Worm (Caenorhabditis elegans) whole organism, late embryonic: ENCODE results near the gene tbx-37.

ENCODE experiments used
- C08G9.2 ChIP-seq: sonication (generic microtip); optimal IDR thresholded peaks from 2 replicates; lab custom pipeline; 2016; ENCODE audit warnings: mild to moderate bottlenecking, missing genetic modification characterization, moderate library complexity, missing compliant biosample characterization
- K02D7.2 ChIP-seq: sonication (generic microtip); optimal IDR thresholded peaks from 2 replicates; lab custom pipeline; 2017; ENCODE audit warnings: mild to moderate bottlenecking, missing genetic modification characterization, missing compliant biosample characterization
- T23F11.4 ChIP-seq: fragments of 200-800 bp; sonication (Bioruptor generic); optimal IDR thresholded peaks from 2 replicates; lab custom pipeline; 2018; ENCODE audit warnings: mild to moderate bottlenecking, missing genetic modification characterization, missing compliant biosample characterization
- ceh-14 ChIP-seq: sonication (generic microtip); optimal IDR thresholded peaks from 2 replicates; lab custom pipeline; 2016; ENCODE audit warnings: missing genotype, missing genetic modification characterization, missing compliant biosample characterization
- ceh-18 ChIP-seq: sonication (generic microtip); optimal IDR thresholded peaks from 2 replicates; lab custom pipeline; 2016; ENCODE audit warnings: missing genetic modification characterization, missing compliant biosample characterization
- ceh-19 ChIP-seq: fragments of 200-800 bp; sonication (Bioruptor generic); optimal IDR thresholded peaks from 2 replicates; lab custom pipeline; 2018; ENCODE audit warnings: mild to moderate bottlenecking, missing genetic modification characterization, missing compliant biosample characterization
- ceh-2 ChIP-seq: sonication (generic microtip); optimal IDR thresholded peaks from 2 replicates; lab custom pipeline; 2016; ENCODE audit warnings: missing genotype, missing genetic modification characterization, missing compliant biosample characterization
- ceh-22 ChIP-seq: sonication (generic microtip); optimal IDR thresholded peaks from 2 replicates; lab custom pipeline; 2017; ENCODE audit warnings: missing biosample characterization, missing genetic modification characterization
- ceh-24 ChIP-seq: sonication (generic microtip); optimal IDR thresholded peaks from 2 replicates; lab custom pipeline; 2016; ENCODE audit warnings: mild to moderate bottlenecking, missing genetic modification characterization, missing compliant biosample characterization
- ceh-30 ChIP-seq: fragments of 150-350 bp; optimal IDR thresholded peaks from 2 replicates; lab custom pipeline; 2014; ENCODE audit warnings: missing biosample characterization, missing genetic modification characterization
- ceh-31 ChIP-seq: sonication (generic microtip); optimal IDR thresholded peaks from 2 replicates; lab custom pipeline; 2016; ENCODE audit warnings: missing genetic modification characterization, missing compliant biosample characterization
- ceh-34 ChIP-seq: sonication (generic microtip); optimal IDR thresholded peaks from 2 replicates; lab custom pipeline; 2016; ENCODE audit warnings: mild to moderate bottlenecking, missing genetic modification characterization, missing compliant biosample characterization
- ceh-48 ChIP-seq: sonication (generic microtip); optimal IDR thresholded peaks from 2 replicates; lab custom pipeline; 2016; ENCODE audit warnings: missing genetic modification characterization, inconsistent platforms, missing compliant biosample characterization
- ceh-9 ChIP-seq: sonication (generic microtip); optimal IDR thresholded peaks from 2 replicates; lab custom pipeline; 2016; ENCODE audit warnings: mild to moderate bottlenecking, missing genetic modification characterization, inconsistent platforms, missing compliant biosample characterization
- che-1 ChIP-seq: sonication (generic microtip); optimal IDR thresholded peaks from 2 replicates; lab custom pipeline; 2016; ENCODE audit warnings: mild to moderate bottlenecking, missing genetic modification characterization, missing compliant biosample characterization
- dve-1 ChIP-seq: sonication (generic microtip); optimal IDR thresholded peaks from 2 replicates; lab custom pipeline; 2017; ENCODE audit warnings: antibody characterized with exemption, mild to moderate bottlenecking, missing genetic modification characterization, missing compliant biosample characterization
- elt-4 ChIP-seq: sonication (generic microtip); optimal IDR thresholded peaks from 2 replicates; lab custom pipeline; 2016; ENCODE audit warnings: missing genetic modification characterization, missing compliant biosample characterization
- eyg-1 ChIP-seq: sonication (generic microtip); optimal IDR thresholded peaks from 2 replicates; lab custom pipeline; 2016; ENCODE audit warnings: missing genotype, missing genetic modification characterization, missing compliant biosample characterization
- fkh-6 ChIP-seq: sonication (generic microtip); optimal IDR thresholded peaks from 2 replicates; lab custom pipeline; 2016; ENCODE audit warnings: missing genetic modification characterization, missing compliant biosample characterization
- hlh-30 ChIP-seq: sonication (generic microtip); optimal IDR thresholded peaks from 2 replicates; lab custom pipeline; 2017; ENCODE audit warnings: antibody characterized with exemption, missing genetic modification characterization, missing compliant biosample characterization; ENCODE audit not compliant: insufficient read depth
- hlh-8 ChIP-seq: sonication (generic microtip); optimal IDR thresholded peaks from 2 replicates; lab custom pipeline; 2016; ENCODE audit warnings: missing genotype, missing genetic modification characterization, missing compliant biosample characterization
- lin-11 ChIP-seq: fragments of 200-800 bp; sonication (Bioruptor generic); optimal IDR thresholded peaks from 2 replicates; lab custom pipeline; 2018; ENCODE audit warnings: mild to moderate bottlenecking, missing genetic modification characterization, missing compliant biosample characterization
- madf-2 ChIP-seq: sonication (generic microtip); optimal IDR thresholded peaks from 2 replicates; lab custom pipeline; 2017; ENCODE audit warnings: missing genetic modification characterization, missing compliant biosample characterization
- nfya-1 ChIP-seq: sonication (generic microtip); optimal IDR thresholded peaks from 2 replicates; lab custom pipeline; 2017; ENCODE audit warnings: missing genetic modification characterization, mild to moderate bottlenecking, missing compliant biosample characterization, antibody characterized with exemption, moderate library complexity
- nhr-11 ChIP-seq: fragments of 150-350 bp; optimal IDR thresholded peaks from 2 replicates; lab custom pipeline; 2014; ENCODE audit warnings: missing biosample characterization, missing genetic modification characterization
- pat-9 ChIP-seq: fragments of 200-800 bp; sonication (Bioruptor generic); optimal IDR thresholded peaks from 2 replicates; lab custom pipeline; 2018; ENCODE audit warnings: mild to moderate bottlenecking, missing genetic modification characterization, moderate library complexity, missing compliant biosample characterization
- pax-1 ChIP-seq: fragments of 150-350 bp; optimal IDR thresholded peaks from 2 replicates; lab custom pipeline; 2014; ENCODE audit warnings: missing biosample characterization, missing genetic modification characterization
- pha-2 ChIP-seq: sonication (generic microtip); optimal IDR thresholded peaks from 2 replicates; lab custom pipeline; 2017; ENCODE audit warnings: mild to moderate bottlenecking, missing genetic modification characterization, missing compliant biosample characterization
- pqm-1 ChIP-seq: sonication (generic microtip); optimal IDR thresholded peaks from 2 replicates; lab custom pipeline; 2016; ENCODE audit warnings: missing genetic modification characterization, missing compliant biosample characterization
- pros-1 ChIP-seq: fragments of 150-350 bp; optimal IDR thresholded peaks from 2 replicates; lab custom pipeline; 2014; ENCODE audit warnings: missing biosample characterization, missing genetic modification reagents, missing genetic modification characterization
- ref-2 ChIP-seq: sonication (generic microtip); optimal IDR thresholded peaks from 2 replicates; lab custom pipeline; 2016; ENCODE audit warnings: missing genetic modification characterization, missing compliant biosample characterization
- rnt-1 ChIP-seq: sonication (generic microtip); optimal IDR thresholded peaks from 2 replicates; lab custom pipeline; 2016; ENCODE audit warnings: missing genetic modification characterization, missing compliant biosample characterization
- sox-2 ChIP-seq: fragments of 200-800 bp; sonication (Bioruptor generic); IDR thresholded peaks from 2 replicates; pipeline ENCODE4 v1.3.6; 2022; ENCODE audit warnings: missing genetic modification reagents, missing genetic modification characterization, missing compliant biosample characterization
- sox-4 ChIP-seq: sonication (generic microtip); optimal IDR thresholded peaks from 2 replicates; lab custom pipeline; 2017; ENCODE audit warnings: mild to moderate bottlenecking, missing genetic modification characterization, inconsistent platforms, missing compliant biosample characterization
- syd-9 ChIP-seq: sonication (generic microtip); optimal IDR thresholded peaks from 2 replicates; lab custom pipeline; 2016; ENCODE audit warnings: mild to moderate bottlenecking, missing genetic modification characterization, moderate library complexity, missing compliant biosample characterization
- tbx-2 ChIP-seq: sonication (generic microtip); optimal IDR thresholded peaks from 2 replicates; lab custom pipeline; 2016; ENCODE audit warnings: missing genetic modification characterization, missing compliant biosample characterization
- tbx-7 ChIP-seq: sonication (generic microtip); optimal IDR thresholded peaks from 2 replicates; lab custom pipeline; 2016; ENCODE audit warnings: missing genotype, missing genetic modification characterization, missing compliant biosample characterization
- unc-3 ChIP-seq, 2 experiments: fragments of 200-800 bp in 1 of 2; sonication (Bioruptor generic) in 1 of 2; sonication (generic microtip) in 1 of 2; conservative IDR thresholded peaks in 1 of 2; optimal IDR thresholded peaks in 1 of 2; 2 replicates each; pipeline versions ENCODE4 v1.3.6 to Lab custom; 2016 to 2022; ENCODE audit warnings: missing compliant biosample characterization in 2 of 2, missing genetic modification characterization in 2 of 2, missing genetic modification reagents in 1 of 2
- unc-42 ChIP-seq: sonication (generic microtip); optimal IDR thresholded peaks from 2 replicates; lab custom pipeline; 2016; ENCODE audit warnings: missing genotype, missing genetic modification characterization, missing compliant biosample characterization
- unc-55 ChIP-seq: sonication (generic microtip); optimal IDR thresholded peaks from 2 replicates; lab custom pipeline; 2017; ENCODE audit warnings: missing biosample characterization, missing genetic modification reagents, missing genetic modification characterization
- unc-86 ChIP-seq: sonication (generic microtip); optimal IDR thresholded peaks from 2 replicates; lab custom pipeline; 2016; ENCODE audit warnings: missing genetic modification characterization, missing compliant biosample characterization
- ztf-16 ChIP-seq: sonication (generic microtip); optimal IDR thresholded peaks from 2 replicates; lab custom pipeline; 2017; ENCODE audit warnings: missing genetic modification characterization, missing compliant biosample characterization

The tbx-37 gene

DNA sequence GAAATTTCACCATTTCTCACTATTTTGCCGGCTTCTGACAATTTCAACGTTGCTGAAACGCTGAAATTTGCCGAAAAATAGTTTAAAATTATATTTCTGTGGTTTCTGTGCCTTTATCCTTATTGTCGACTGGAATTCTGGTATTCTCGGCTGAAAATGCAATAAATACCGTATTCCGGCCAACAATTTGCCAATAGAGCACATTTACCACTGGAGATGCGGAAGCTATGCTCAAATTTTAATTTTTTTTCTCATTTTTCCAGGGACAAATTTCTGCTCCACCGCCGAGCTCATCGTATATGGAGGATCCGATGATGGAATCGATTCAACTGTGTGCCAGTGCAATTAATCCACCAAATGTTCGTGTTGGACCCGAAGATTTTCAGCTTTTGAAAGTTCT, 19.7 kb upstream of the tbx-37 start:
- TF ChIP-seq pros-1 (no peak), dve-1 (tag; lab: Kevin White, UChicago) (no peak), hlh-30 (tag; lab: Kevin White, UChicago) (no peak)

DNA sequence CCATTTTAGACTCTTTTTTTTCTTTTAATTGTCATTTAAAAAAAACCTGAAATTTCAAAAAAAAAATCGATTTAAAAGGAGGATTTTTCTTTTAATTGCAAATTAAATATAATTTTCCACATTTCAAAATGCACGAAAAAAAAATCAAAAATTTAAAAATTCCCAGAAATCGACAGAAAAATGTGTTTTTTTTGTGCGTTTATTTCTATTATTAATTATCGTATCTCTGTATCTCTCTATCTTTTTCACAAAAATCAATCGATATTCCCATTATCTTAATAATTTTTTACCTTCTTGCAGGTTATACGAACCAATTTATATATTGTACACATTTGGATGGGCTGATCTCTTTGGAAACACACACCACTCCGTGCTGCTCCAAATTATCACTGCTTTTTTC, 17.9 kb upstream of the tbx-37 start, which contains the start of gene rsks-1:
Gene rsks-1 (plus strand): TSS at position 301 of the 400 bp plus-strand sequence.
- TF ChIP-seq ceh-48, result no peak
- TF ChIP-seq, all 69 proteins: peak for 0

DNA sequence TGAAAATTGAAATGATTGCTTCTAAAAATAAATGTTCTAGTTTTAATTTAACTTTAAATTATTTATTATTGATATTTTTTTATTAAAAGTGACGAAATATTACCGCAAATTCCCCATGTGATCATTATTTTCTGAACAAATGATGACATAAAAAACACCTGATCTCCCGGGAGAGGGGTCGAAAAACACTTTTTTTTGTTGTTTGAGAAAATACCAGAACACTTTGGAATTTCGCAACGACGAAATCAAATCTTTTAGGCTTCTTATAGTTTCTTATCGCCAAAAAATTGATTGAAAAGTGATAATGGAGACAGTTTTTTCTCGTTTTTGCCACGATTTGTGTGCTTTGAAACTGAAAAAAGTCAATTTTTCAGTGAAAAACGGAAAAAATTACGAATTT, 17.4 kb upstream of the tbx-37 start:
- TF ChIP-seq elt-4 (no peak), pat-9 (no peak), pros-1 (no peak), ceh-30 (tag; lab: Kevin White, UChicago) (no peak), ref-2 (no peak), ceh-19 (GFP tag; lab: Kevin White, UChicago) (no peak), che-1 (tag; lab: Kevin White, UChicago) (no peak), ceh-22 (no peak), ztf-16 (no peak), ceh-9 (no peak), ceh-48 (no peak), lin-11 (tag; lab: Kevin White, UChicago) (no peak)

DNA sequence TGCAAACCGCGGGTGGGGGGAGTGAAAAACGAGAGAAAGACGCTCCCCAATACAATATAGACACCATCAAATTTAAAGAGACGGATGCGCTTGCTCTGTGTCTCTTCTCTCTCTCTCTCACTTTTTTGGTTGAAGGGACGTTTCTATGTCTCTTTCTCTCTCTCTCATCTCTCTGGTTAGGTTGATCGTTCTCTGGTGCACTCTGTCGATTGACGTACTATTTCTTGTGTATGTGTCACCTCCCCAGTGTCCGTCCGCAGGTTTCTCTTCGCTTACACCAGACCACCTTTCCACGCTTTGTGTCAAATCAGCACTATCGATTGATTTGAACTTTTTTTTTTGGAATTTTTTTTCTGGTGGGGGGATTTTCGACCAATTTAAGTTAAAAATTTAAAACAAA, 16.5 kb upstream of the tbx-37 start:
- TF ChIP-seq ceh-24 (no peak), pax-1 (peak; percentile 38), hlh-30 (tag; lab: Kevin White, UChicago) (peak; percentile 46), eyg-1 (tag; lab: Kevin White, UChicago) (no peak), nfya-1 (tag; lab: Kevin White, UChicago) (peak; percentile 82), sox-2 (GFP tag; lab: Robert Waterston, UW) (no peak), madf-2 (tag; lab: Kevin White, UChicago) (peak; percentile 14), tbx-2 (tag; lab: Kevin White, UChicago) (peak; percentile 56), ceh-2 (tag; lab: Kevin White, UChicago) (no peak), C08G9.2 (tag; lab: Kevin White, UChicago) (no peak), hlh-8 (tag; lab: Kevin White, UChicago) (peak; percentile 14), ceh-34 (tag; lab: Kevin White, UChicago) (peak; percentile 37), dve-1 (tag; lab: Kevin White, UChicago) (peak; percentile 61), ceh-18 (tag; lab: Kevin White, UChicago) (peak; percentile 76), ceh-14 (tag; lab: Kevin White, UChicago) (peak; percentile 6), pat-9 (no peak), unc-55 (GFP tag; lab: Kevin White, UChicago) (peak; percentile 81), syd-9 (no peak), rnt-1 (tag; lab: Kevin White, UChicago) (peak; percentile 60), elt-4 (no peak), ceh-31 (tag; lab: Kevin White, UChicago) (peak; percentile 76), tbx-7 (tag; lab: Kevin White, UChicago) (no peak), unc-42 (tag; lab: Kevin White, UChicago) (peak; percentile 27)

DNA sequence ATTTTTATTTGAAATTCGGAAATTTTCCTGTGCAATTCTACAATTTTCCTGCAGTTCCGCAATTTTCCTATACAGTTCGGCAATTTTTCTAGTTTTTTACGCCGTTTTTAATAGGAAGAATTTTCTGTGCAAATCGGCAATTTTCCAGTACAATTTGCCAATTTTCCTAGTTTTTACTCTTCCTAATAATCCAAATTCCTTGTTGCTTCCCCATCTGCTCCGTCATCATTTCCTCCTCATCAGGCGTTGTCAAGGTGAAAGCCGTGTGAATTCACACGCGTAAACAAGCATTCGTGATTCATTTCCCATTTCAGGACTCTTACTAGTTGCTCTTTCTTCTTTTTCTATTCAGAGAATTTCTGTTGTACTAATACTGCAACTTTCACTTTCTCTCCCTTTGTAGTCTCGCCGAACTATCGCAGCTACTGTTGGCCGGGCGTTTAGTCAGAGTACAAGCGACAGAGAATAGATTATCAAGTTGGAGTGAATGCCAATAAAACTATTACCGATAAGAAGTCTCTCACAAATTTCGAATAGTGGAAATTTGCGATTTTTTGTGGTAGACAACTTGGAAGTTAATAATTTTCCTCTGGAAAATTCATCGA, 14.8 kb upstream of the tbx-37 start:
- TF ChIP-seq unc-3 (GFP tag; conservative IDR thresholded peaks at IDR 0.05; lab: Robert Waterston, UW) (no peak), unc-3 (tag; optimal IDR thresholded peaks at IDR 0.05; lab: Kevin White, UChicago) (no peak), sox-4 (tag; lab: Kevin White, UChicago) (no peak), nhr-11 (no peak), unc-42 (tag; lab: Kevin White, UChicago) (no peak), K02D7.2 (tag; lab: Kevin White, UChicago) (no peak), unc-86 (tag; lab: Kevin White, UChicago) (no peak), fkh-6 (tag; lab: Kevin White, UChicago) (no peak), hlh-8 (tag; lab: Kevin White, UChicago) (no peak), ceh-9 (no peak), pqm-1 (tag; lab: Kevin White, UChicago) (no peak), pha-2 (no peak), ceh-22 (no peak), ceh-34 (tag; lab: Kevin White, UChicago) (no peak), elt-4 (no peak), ceh-24 (no peak), T23F11.4 (GFP tag; lab: Kevin White, UChicago) (no peak), C08G9.2 (tag; lab: Kevin White, UChicago) (no peak), eyg-1 (tag; lab: Kevin White, UChicago) (no peak)
- TF ChIP-seq, all 69 proteins: peak for 0
